Fruit fly (Drosophila melanogaster): Measurements from ENCODE around the gene Apc.

DNA sequence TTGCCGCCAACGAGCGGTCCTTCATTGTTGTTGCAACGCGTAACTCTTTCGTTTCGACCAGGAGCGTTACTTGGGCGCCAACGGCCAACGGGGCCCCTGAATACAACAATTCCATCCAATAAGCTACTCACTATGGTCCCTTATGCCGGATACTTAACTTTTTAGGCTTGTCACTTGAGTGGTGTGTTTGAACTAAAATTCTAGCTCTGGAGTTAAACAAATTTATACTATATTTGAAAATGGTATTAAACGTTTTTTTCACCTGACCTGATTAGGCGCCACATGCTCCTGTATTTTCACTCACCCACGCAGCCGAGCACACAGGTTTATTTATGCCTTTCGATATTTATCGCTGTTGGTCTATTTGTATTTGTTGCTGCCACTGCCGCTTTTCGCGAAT is 39.4 kb downstream of the Apc start:
- no peak for TF ChIP-seq CG1620 (GFP tag; optimal IDR thresholded peaks at IDR 0.05)
- no peak for TF ChIP-seq bab1 (GFP tag; optimal IDR thresholded peaks at IDR 0.05)
- no peak for TF ChIP-seq Mnt (GFP tag; optimal IDR thresholded peaks at IDR 0.05)
- no peak for TF ChIP-seq cnc (optimal IDR thresholded peaks at IDR 0.05)
- TF ChIP-seq tj (GFP tag; optimal IDR thresholded peaks at IDR 0.05) = no peak
- no peak for TF ChIP-seq CG11617 (GFP tag; optimal IDR thresholded peaks at IDR 0.05)
- no peak for TF ChIP-seq CG7045 (GFP tag; optimal IDR thresholded peaks at IDR 0.05)
- no peak for TF ChIP-seq CG5204 (GFP tag; optimal IDR thresholded peaks at IDR 0.05)
- TF ChIP-seq CG33017 (tag; optimal IDR thresholded peaks at IDR 0.05) = no peak
- TF ChIP-seq toe (GFP tag; optimal IDR thresholded peaks at IDR 0.05) = no peak

Measured in whole organism, adult.